Fruit fly (Drosophila melanogaster) whole organism, embryonic: ENCODE results near the gene Bem46.

Source experiments
- Abd-B ChIP-seq: fragments of 200-800 bp; sonication (Bioruptor generic); optimal IDR thresholded peaks from 2 replicates; lab custom pipeline; 2018; ENCODE audit warnings: missing biosample characterization, mild to moderate bottlenecking, missing genetic modification characterization, moderate library complexity
- Antp ChIP-seq: fragments of 200-800 bp; sonication (Bioruptor generic); optimal IDR thresholded peaks from 3 replicates; lab custom pipeline; 2016; ENCODE audit warnings: missing biosample characterization, missing genetic modification characterization
- CG1024 ChIP-seq: fragments of 200-800 bp; sonication (Bioruptor generic); IDR thresholded peaks from 2 replicates; pipeline ENCODE4 v1.3.6; 2022; ENCODE audit warnings: missing biosample characterization, missing genetic modification characterization
- CG10979 ChIP-seq: fragments of 200-800 bp; sonication (Bioruptor generic); optimal IDR thresholded peaks from 2 replicates; lab custom pipeline; 2018; ENCODE audit warnings: missing biosample characterization, mild to moderate bottlenecking, missing genetic modification characterization, moderate library complexity
- CG12071 ChIP-seq: fragments of 200-800 bp; sonication (Bioruptor generic); optimal IDR thresholded peaks from 3 replicates; lab custom pipeline; 2018; ENCODE audit warnings: missing biosample characterization, mild to moderate bottlenecking, missing genetic modification characterization
- CG12155 ChIP-seq: fragments of 200-800 bp; sonication (Bioruptor generic); optimal IDR thresholded peaks from 3 replicates; lab custom pipeline; 2016; ENCODE audit warnings: missing biosample characterization, missing genetic modification characterization
- CG12391 ChIP-seq: fragments of 200-800 bp; sonication (Bioruptor generic); optimal IDR thresholded peaks from 3 replicates; lab custom pipeline; 2018; ENCODE audit warnings: missing biosample characterization, mild to moderate bottlenecking, missing genetic modification characterization, moderate library complexity
- CG13287 ChIP-seq: fragments of 200-800 bp; sonication (Bioruptor generic); IDR thresholded peaks from 2 replicates; pipeline ENCODE4 v1.3.6; 2022; ENCODE audit warnings: missing biosample characterization, missing genetic modification characterization; ENCODE audit not compliant: partially characterized antibody
- CG13775 ChIP-seq: fragments of 200-800 bp; sonication (Bioruptor generic); optimal IDR thresholded peaks from 3 replicates; lab custom pipeline; 2017; ENCODE audit warnings: missing biosample characterization, mild to moderate bottlenecking, missing genetic modification characterization
- CG14710 ChIP-seq: fragments of 200-800 bp; sonication (Bioruptor generic); optimal IDR thresholded peaks from 3 replicates; lab custom pipeline; 2019; ENCODE audit warnings: missing biosample characterization, mild to moderate bottlenecking, missing genetic modification characterization, moderate library complexity
- CG14860 ChIP-seq: fragments of 200-800 bp; sonication (Bioruptor generic); IDR thresholded peaks from 3 replicates; pipeline ENCODE4 v1.3.6; 2022; ENCODE audit warnings: missing biosample characterization, missing genetic modification characterization; ENCODE audit not compliant: partially characterized antibody
- CG1529 ChIP-seq: fragments of 200-800 bp; sonication (Bioruptor generic); optimal IDR thresholded peaks from 3 replicates; lab custom pipeline; 2018; ENCODE audit warnings: missing biosample characterization, missing genetic modification characterization
- CG17186 ChIP-seq: fragments of 200-800 bp; sonication (Bioruptor generic); optimal IDR thresholded peaks from 3 replicates; lab custom pipeline; 2017; ENCODE audit warnings: missing biosample characterization, missing genetic modification reagents, missing genetic modification characterization
- CG17328 ChIP-seq: fragments of 200-800 bp; sonication (Bioruptor generic); IDR thresholded peaks from 2 replicates; pipeline ENCODE4 v1.3.6; 2022; ENCODE audit warnings: missing biosample characterization, missing genetic modification characterization
- CG17802 ChIP-seq: fragments of 200-800 bp; sonication (Bioruptor generic); optimal IDR thresholded peaks from 2 replicates; lab custom pipeline; 2018; ENCODE audit warnings: missing biosample characterization, mild to moderate bottlenecking, missing genetic modification characterization, moderate library complexity
- CG2199 ChIP-seq: fragments of 200-800 bp; sonication (Bioruptor generic); IDR thresholded peaks from 3 replicates; pipeline ENCODE4 v1.3.6; 2022; ENCODE audit warnings: missing biosample characterization, missing genetic modification characterization
- CG32532 ChIP-seq: fragments of 200-800 bp; sonication (Bioruptor generic); IDR thresholded peaks from 2 replicates; pipeline ENCODE4 v1.3.6; 2022; ENCODE audit warnings: missing biosample characterization, missing genetic modification characterization
- CG34224 ChIP-seq: fragments of 200-800 bp; sonication (Bioruptor generic); IDR thresholded peaks from 3 replicates; pipeline ENCODE4 v1.3.6; 2022; ENCODE audit warnings: missing biosample characterization, missing genetic modification characterization; ENCODE audit not compliant: partially characterized antibody
- CG34422 ChIP-seq: fragments of 200-800 bp; sonication (Bioruptor generic); IDR thresholded peaks from 3 replicates; pipeline ENCODE4 v1.3.6; 2022; ENCODE audit warnings: missing biosample characterization, missing genetic modification characterization
- CG6654 ChIP-seq: fragments of 200-800 bp; sonication (Bioruptor generic); optimal IDR thresholded peaks from 2 replicates; lab custom pipeline; 2017; ENCODE audit warnings: missing biosample characterization, mild to moderate bottlenecking, missing genetic modification characterization
- CG6683 ChIP-seq: fragments of 200-800 bp; sonication (Bioruptor generic); optimal IDR thresholded peaks from 2 replicates; lab custom pipeline; 2017; ENCODE audit warnings: missing biosample characterization, mild to moderate bottlenecking, missing genetic modification characterization, missing genetic modification reagents
- CG8290 ChIP-seq, 3 experiments: fragments of 200-800 bp; sonication (Bioruptor generic); optimal IDR thresholded peaks; 2 replicates each; lab custom pipeline; 2016 to 2019; ENCODE audit warnings: missing biosample characterization in 3 of 3, missing genetic modification characterization in 3 of 3, mild to moderate bottlenecking in 2 of 3, moderate library complexity in 1 of 3
- Camta ChIP-seq: fragments of 200-800 bp; sonication (Bioruptor generic); optimal IDR thresholded peaks from 2 replicates; lab custom pipeline; 2016; ENCODE audit warnings: missing biosample characterization, missing genetic modification characterization
- D19A ChIP-seq: fragments of 200-800 bp; optimal IDR thresholded peaks from 3 replicates; lab custom pipeline; 2019; ENCODE audit warnings: missing biosample characterization, mild to moderate bottlenecking, missing genetic modification characterization, moderate library complexity
- Dbx ChIP-seq: fragments of 200-800 bp; sonication (Bioruptor generic); IDR thresholded peaks from 3 replicates; pipeline ENCODE4 v1.3.6; 2022; ENCODE audit warnings: missing biosample characterization, missing genetic modification characterization
- Dll ChIP-seq: fragments of 200-800 bp; sonication (Bioruptor generic); IDR thresholded peaks from 4 replicates; pipeline ENCODE4 v1.3.6; 2022; ENCODE audit warnings: missing biosample characterization, missing genetic modification characterization; ENCODE audit not compliant: partially characterized antibody
- Mad ChIP-seq: fragments of 200-800 bp; sonication (Bioruptor generic); optimal IDR thresholded peaks from 2 replicates; lab custom pipeline; 2016; ENCODE audit warnings: missing biosample characterization, missing genetic modification characterization
- Meics ChIP-seq: fragments of 200-800 bp; sonication (Bioruptor generic); optimal IDR thresholded peaks from 2 replicates; lab custom pipeline; 2017; ENCODE audit warnings: missing biosample characterization, mild to moderate bottlenecking, missing genetic modification characterization
- NC2α ChIP-seq: fragments of 200-800 bp; sonication (Bioruptor generic); optimal IDR thresholded peaks from 2 replicates; lab custom pipeline; 2016; ENCODE audit warnings: missing biosample characterization, missing genetic modification characterization
- Opbp ChIP-seq: fragments of 200-800 bp; sonication (Bioruptor generic); IDR thresholded peaks from 3 replicates; pipeline ENCODE4 v1.3.6; 2022; ENCODE audit warnings: missing biosample characterization, missing genetic modification characterization; ENCODE audit not compliant: partially characterized antibody
- PHDP ChIP-seq: fragments of 200-800 bp; sonication (Bioruptor generic); optimal IDR thresholded peaks from 3 replicates; lab custom pipeline; 2018; ENCODE audit warnings: missing biosample characterization, mild to moderate bottlenecking, missing genetic modification characterization, moderate library complexity
- YL-1 ChIP-seq: fragments of 200-800 bp; sonication (Bioruptor generic); optimal IDR thresholded peaks from 3 replicates; lab custom pipeline; 2017; ENCODE audit warnings: missing biosample characterization, mild to moderate bottlenecking, missing genetic modification characterization
- ase ChIP-seq: fragments of 200-800 bp; sonication (Bioruptor generic); IDR thresholded peaks from 3 replicates; pipeline ENCODE4 v1.3.6; 2022; ENCODE audit warnings: missing biosample characterization, missing genetic modification characterization
- chif ChIP-seq, 2 experiments: fragments of 200-800 bp; sonication (Bioruptor generic); optimal IDR thresholded peaks; 3 replicates each; lab custom pipeline; 2016; ENCODE audit warnings: missing biosample characterization in 2 of 2, missing genetic modification characterization in 2 of 2
- dysf ChIP-seq: fragments of 200-800 bp; sonication (Bioruptor generic); IDR thresholded peaks from 3 replicates; pipeline ENCODE4 v1.3.6; 2022; ENCODE audit warnings: missing biosample characterization, missing genetic modification characterization
- ems ChIP-seq: fragments of 200-800 bp; sonication (Bioruptor generic); optimal IDR thresholded peaks from 3 replicates; lab custom pipeline; 2016; ENCODE audit warnings: missing biosample characterization, missing genetic modification characterization
- gsb-n ChIP-seq: fragments of 200-800 bp; sonication (Bioruptor generic); optimal IDR thresholded peaks from 3 replicates; lab custom pipeline; 2018; ENCODE audit warnings: missing biosample characterization, mild to moderate bottlenecking, missing genetic modification characterization
- her ChIP-seq: fragments of 200-800 bp; sonication (Bioruptor generic); optimal IDR thresholded peaks from 2 replicates; lab custom pipeline; 2016; ENCODE audit warnings: missing biosample characterization, missing genetic modification characterization
- hkb ChIP-seq, 2 experiments: fragments of 200-800 bp in 1 of 2; fragments of >200 bp in 1 of 2; sonication (Bioruptor generic) in 1 of 2; IDR thresholded peaks in 1 of 2; optimal IDR thresholded peaks in 1 of 2; 2 replicates each; pipeline versions ENCODE4 v1.3.6 to Lab custom; 2017 to 2022; ENCODE audit warnings: missing biosample characterization in 1 of 2, missing genetic modification characterization in 1 of 2
- inv ChIP-seq: fragments of 200-800 bp; sonication (Bioruptor generic); IDR thresholded peaks from 2 replicates; pipeline ENCODE4 v1.3.6; 2022; ENCODE audit warnings: missing biosample characterization, missing genetic modification characterization; ENCODE audit not compliant: partially characterized antibody
- kni ChIP-seq: fragments of 200-800 bp; sonication (Bioruptor generic); optimal IDR thresholded peaks from 3 replicates; lab custom pipeline; 2017; ENCODE audit warnings: mild to moderate bottlenecking, missing biosample characterization, missing genetic modification reagents, missing genetic modification characterization
- knrl ChIP-seq: fragments of 200-800 bp; sonication (Bioruptor generic); IDR thresholded peaks from 3 replicates; pipeline ENCODE4 v1.3.6; 2022; ENCODE audit warnings: missing biosample characterization, missing genetic modification characterization; ENCODE audit not compliant: partially characterized antibody
- maf-S ChIP-seq: fragments of 200-800 bp; sonication (Bioruptor generic); optimal IDR thresholded peaks from 2 replicates; lab custom pipeline; 2016; ENCODE audit warnings: missing biosample characterization, missing genetic modification characterization
- nerfin-2 ChIP-seq: fragments of 200-800 bp; sonication (Bioruptor generic); IDR thresholded peaks from 2 replicates; pipeline ENCODE4 v1.3.6; 2022; ENCODE audit warnings: missing biosample characterization, missing genetic modification characterization; ENCODE audit not compliant: partially characterized antibody
- nmo ChIP-seq: fragments of 200-800 bp; sonication (Bioruptor generic); optimal IDR thresholded peaks from 2 replicates; lab custom pipeline; 2018; ENCODE audit warnings: missing biosample characterization, mild to moderate bottlenecking, missing genetic modification characterization, moderate library complexity
- org-1 ChIP-seq: fragments of 200-800 bp; sonication (Bioruptor generic); optimal IDR thresholded peaks from 2 replicates; lab custom pipeline; 2017; ENCODE audit warnings: missing biosample characterization, missing genetic modification characterization
- sens ChIP-seq: fragments of 200-800 bp; sonication (Bioruptor generic); peaks from one replicate; lab custom pipeline; 2016; ENCODE audit warnings: missing biosample characterization, missing genetic modification characterization
- vvl ChIP-seq: fragments of 200-800 bp; sonication (Bioruptor generic); IDR thresholded peaks from 2 replicates; pipeline ENCODE4 v1.3.6; 2022; ENCODE audit warnings: missing biosample characterization, missing genetic modification characterization
- wor ChIP-seq: fragments of 200-800 bp; sonication (Bioruptor generic); IDR thresholded peaks from 2 replicates; pipeline ENCODE4 v1.3.6; 2022; ENCODE audit warnings: missing biosample characterization, missing genetic modification characterization

The Bem46 gene

DNA sequence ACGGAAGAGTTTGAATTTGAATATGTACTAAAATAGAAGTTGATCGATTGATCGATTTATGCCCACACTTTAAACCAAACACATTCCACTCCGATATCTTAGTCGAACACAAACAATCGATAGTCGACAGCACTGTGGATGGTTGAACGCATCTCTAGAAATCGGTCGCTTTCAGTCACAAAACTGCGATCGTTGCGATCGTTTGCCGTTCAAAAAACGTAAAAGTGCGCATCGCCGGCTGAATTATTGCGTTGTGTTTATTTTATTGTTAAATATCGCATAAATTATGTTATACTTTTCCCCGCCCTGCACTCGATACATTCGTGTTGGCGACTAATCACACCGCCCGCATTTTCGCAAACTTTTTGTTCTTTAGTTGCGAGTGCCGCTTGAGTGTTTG is 11.2 kb downstream of the Bem46 start, which contains the start of gene Ccdc85 (continued):
- TF ChIP-seq her (GFP tag; lab: Kevin White, UChicago): peak; percentile 47
- peak in 1 of 2 experiments; percentile 24 for TF ChIP-seq chif (GFP tag; optimal IDR thresholded peaks at IDR 0.05; lab: Kevin White, UChicago)
- TF ChIP-seq gsb-n (tag; lab: Kevin White, UChicago): no peak
- no peak for TF ChIP-seq CG12155 (GFP tag; lab: Kevin White, UChicago)
- peak; percentile 41 for TF ChIP-seq CG14710 (tag; lab: Kevin White, UChicago)
- TF ChIP-seq nerfin-2 (GFP tag; lab: Robert Waterston, UW): peak; percentile 99
- TF ChIP-seq Antp (GFP tag; lab: Kevin White, UChicago): no peak
- TF ChIP-seq D19A (tag; lab: Kevin White, UChicago): no peak
- TF ChIP-seq maf-S (GFP tag; lab: Kevin White, UChicago): no peak
- TF ChIP-seq CG6683 (GFP tag; lab: Kevin White, UChicago): no peak
- no peak for TF ChIP-seq CG13775
- peak; percentile 89 for TF ChIP-seq knrl
- TF ChIP-seq ems (GFP tag; lab: Kevin White, UChicago): no peak
- no peak for TF ChIP-seq CG12071
- peak; percentile 84 for TF ChIP-seq inv (GFP tag; lab: Robert Waterston, UW)
- no peak for TF ChIP-seq Abd-B
- no peak for TF ChIP-seq wor (GFP tag; lab: Robert Waterston, UW)
- peak; percentile 70; the same call in 1 of the 3 replicates for TF ChIP-seq CG34422
- peak; percentile 32 for TF ChIP-seq CG10979 (tag; lab: Kevin White, UChicago)
- peak; percentile 70 for TF ChIP-seq vvl (GFP tag; lab: Robert Waterston, UW)
- no peak for TF ChIP-seq Meics (GFP tag; lab: Kevin White, UChicago)
- no peak for TF ChIP-seq ase (GFP tag; lab: Robert Waterston, UW)
- no peak for TF ChIP-seq hkb (optimal IDR thresholded peaks at IDR 0.05; lab: Kevin White, UChicago)
- TF ChIP-seq hkb (GFP tag; IDR thresholded peaks at IDR 0.05; lab: Robert Waterston, UW): 0 out of 2 replicates have a peak, but pooled peaks have one; percentile 7
- peak; percentile 97 for TF ChIP-seq CG34224 (GFP tag; lab: Robert Waterston, UW)
- TF ChIP-seq CG13287 (GFP tag; lab: Robert Waterston, UW): peak; percentile 96
- peak; percentile 21 for TF ChIP-seq Mad (GFP tag; lab: Kevin White, UChicago)
- TF ChIP-seq Dbx (GFP tag; lab: Robert Waterston, UW): peak; percentile 18; the same call in 1 of the 3 replicates
- no peak for TF ChIP-seq org-1 (GFP tag; lab: Kevin White, UChicago)
- TF ChIP-seq sens (GFP tag; lab: Kevin White, UChicago): peak; percentile 78
- TF ChIP-seq Dll: peak; percentile 93
- no peak for TF ChIP-seq kni
- TF ChIP-seq CG17186 (GFP tag; lab: Kevin White, UChicago): peak; percentile 43
- TF ChIP-seq CG2199 (GFP tag; lab: Robert Waterston, UW): 0 out of 3 replicates have a peak, but pooled peaks have one; percentile 10
- TF ChIP-seq Opbp (GFP tag; lab: Robert Waterston, UW): peak; percentile 96
- no peak for TF ChIP-seq CG1024
- TF ChIP-seq CG17328: no peak
- no peak for TF ChIP-seq CG6654
- TF ChIP-seq YL-1 (GFP tag; lab: Kevin White, UChicago): peak; percentile 28
- TF ChIP-seq dysf: no peak
- peak; percentile 24 for TF ChIP-seq CG12391 (tag; lab: Kevin White, UChicago)
- TF ChIP-seq PHDP: peak; percentile 35
- no peak for TF ChIP-seq NC2α
- peak; percentile 97 for TF ChIP-seq CG14860 (GFP tag; lab: Robert Waterston, UW)
- TF ChIP-seq CG8290 (GFP tag; optimal IDR thresholded peaks at IDR 0.05; lab: Kevin White, UChicago): peak; percentile 40
- TF ChIP-seq CG8290 (tag; optimal IDR thresholded peaks at IDR 0.05; lab: Kevin White, UChicago): no peak
- peak; percentile 6 for TF ChIP-seq CG17802 (tag; lab: Kevin White, UChicago)
- peak; percentile 20; the same call in 1 of the 2 replicates for TF ChIP-seq CG32532 (GFP tag; lab: Robert Waterston, UW)
- peak; percentile 15 for TF ChIP-seq nmo (GFP tag; lab: Kevin White, UChicago)
- TF ChIP-seq Camta (GFP tag; lab: Kevin White, UChicago): no peak
- no peak for TF ChIP-seq CG1529 (GFP tag; lab: Kevin White, UChicago)
